Worm (Caenorhabditis elegans) whole organism, young adult: ENCODE results near the gene T15H9.4.

Experiments used
- B0019.2 ChIP-seq: fragments of 200-800 bp; sonication (Bioruptor generic); conservative IDR thresholded peaks from 2 replicates; pipeline ENCODE4 v1.3.6; 2022; ENCODE audit warnings: missing genetic modification reagents, missing genetic modification characterization, missing compliant biosample characterization
- B0035.1 ChIP-seq: sonication (generic microtip); optimal IDR thresholded peaks from 2 replicates; lab custom pipeline; 2016; ENCODE audit warnings: missing genetic modification characterization, mild to moderate bottlenecking, missing compliant biosample characterization, missing genotype, missing genetic modification reagents
- C17E4.6 ChIP-seq: fragments of 200-800 bp; sonication (Bioruptor generic); IDR thresholded peaks from 2 replicates; pipeline ENCODE4 v1.3.6; 2022; ENCODE audit warnings: missing genetic modification reagents, missing genetic modification characterization, missing compliant biosample characterization
- F10E7.11 ChIP-seq: sonication (generic microtip); optimal IDR thresholded peaks from 2 replicates; lab custom pipeline; 2017; ENCODE audit warnings: mild to moderate bottlenecking, missing genetic modification characterization, moderate library complexity, missing compliant biosample characterization
- F23B12.7 ChIP-seq: sonication (generic microtip); optimal IDR thresholded peaks from 2 replicates; lab custom pipeline; 2017; ENCODE audit warnings: missing genetic modification characterization, mild to moderate bottlenecking, missing compliant biosample characterization, antibody characterized with exemption, moderate library complexity; ENCODE audit not compliant: insufficient read depth
- F39B2.1 ChIP-seq: fragments of 200-800 bp; sonication (Bioruptor generic); IDR thresholded peaks from 2 replicates; pipeline ENCODE4 v1.3.6; 2022; ENCODE audit warnings: missing genetic modification reagents, missing genetic modification characterization, missing compliant biosample characterization
- F55B11.4 ChIP-seq: sonication (generic microtip); optimal IDR thresholded peaks from 2 replicates; lab custom pipeline; 2016; ENCODE audit warnings: missing compliant biosample characterization, missing genetic modification characterization, borderline replicate concordance; ENCODE audit not compliant: insufficient read depth
- T26A5.8 ChIP-seq: sonication (generic microtip); optimal IDR thresholded peaks from 2 replicates; lab custom pipeline; 2016; ENCODE audit warnings: missing genetic modification characterization, missing compliant biosample characterization
- Y53F4B.3 ChIP-seq: fragments of 200-800 bp; sonication (Bioruptor generic); IDR thresholded peaks from 2 replicates; pipeline ENCODE4 v1.3.6; 2022; ENCODE audit warnings: missing genetic modification reagents, missing genetic modification characterization, missing compliant biosample characterization
- Y79H2A.3 ChIP-seq: fragments of 200-800 bp; sonication (Bioruptor generic); conservative IDR thresholded peaks from 2 replicates; pipeline ENCODE4 v1.3.6; 2022; ENCODE audit warnings: missing genetic modification reagents, missing genetic modification characterization, missing compliant biosample characterization
- ZK185.1 ChIP-seq: sonication (generic microtip); optimal IDR thresholded peaks from 2 replicates; lab custom pipeline; 2016; ENCODE audit warnings: mild to moderate bottlenecking, missing genetic modification characterization, missing compliant biosample characterization; ENCODE audit not compliant: poor library complexity, severe bottlenecking
- akir-1 ChIP-seq: fragments of 200-800 bp; sonication (Bioruptor generic); optimal IDR thresholded peaks from 2 replicates; lab custom pipeline; 2018; ENCODE audit warnings: mild to moderate bottlenecking, missing genetic modification characterization, moderate library complexity, missing compliant biosample characterization
- ama-1 ChIP-seq, 3 experiments: fragments of 150-350 bp in 1 of 3; sonication (generic microtip) in 2 of 3; optimal IDR thresholded peaks; 2 replicates each; lab custom pipeline; 2014 to 2018; ENCODE audit warnings: missing biosample characterization in 2 of 3, missing genetic modification characterization in 2 of 3, missing genetic modification reagents in 2 of 3
- aptf-3 ChIP-seq: fragments of 200-800 bp; sonication (Bioruptor generic); IDR thresholded peaks from 2 replicates; pipeline ENCODE4 v1.3.6; 2022; ENCODE audit warnings: missing genetic modification characterization, missing compliant biosample characterization
- athp-1 ChIP-seq: sonication (generic microtip); optimal IDR thresholded peaks from 2 replicates; lab custom pipeline; 2017; ENCODE audit warnings: mild to moderate bottlenecking, missing genetic modification characterization, missing compliant biosample characterization
- attf-5 ChIP-seq: fragments of 200-800 bp; sonication (Bioruptor generic); optimal IDR thresholded peaks from 2 replicates; lab custom pipeline; 2018; ENCODE audit warnings: mild to moderate bottlenecking, missing genetic modification characterization, missing compliant biosample characterization
- attf-6 ChIP-seq: fragments of 200-800 bp; sonication (Bioruptor generic); IDR thresholded peaks from 2 replicates; pipeline ENCODE4 v1.3.6; 2022; ENCODE audit warnings: missing genetic modification reagents, missing genetic modification characterization, missing compliant biosample characterization
- bed-2 ChIP-seq: fragments of 200-800 bp; sonication (Bioruptor generic); IDR thresholded peaks from 2 replicates; pipeline ENCODE4 v1.3.6; 2022; ENCODE audit warnings: missing genetic modification reagents, missing genetic modification characterization, missing compliant biosample characterization
- ceh-100 ChIP-seq: fragments of 200-800 bp; sonication (Bioruptor generic); IDR thresholded peaks from 2 replicates; pipeline ENCODE4 v1.3.6; 2022; ENCODE audit warnings: missing genetic modification reagents, missing genetic modification characterization, missing compliant biosample characterization
- ceh-27 ChIP-seq: fragments of 200-800 bp; sonication (Bioruptor generic); optimal IDR thresholded peaks from 2 replicates; lab custom pipeline; 2018; ENCODE audit warnings: mild to moderate bottlenecking, missing genetic modification characterization, moderate library complexity, missing compliant biosample characterization
- ceh-40 ChIP-seq: fragments of 200-800 bp; sonication (Bioruptor generic); IDR thresholded peaks from 2 replicates; pipeline ENCODE4 v1.3.6; 2022; ENCODE audit warnings: missing genetic modification characterization, missing compliant biosample characterization
- dox-1 ChIP-seq: fragments of 200-800 bp; sonication (Bioruptor generic); IDR thresholded peaks from 2 replicates; pipeline ENCODE4 v1.3.6; 2022; ENCODE audit warnings: missing genetic modification reagents, missing genetic modification characterization, missing compliant biosample characterization
- dpff-1 ChIP-seq: sonication (generic microtip); optimal IDR thresholded peaks from 2 replicates; lab custom pipeline; 2017; ENCODE audit warnings: mild to moderate bottlenecking, missing genetic modification characterization, missing compliant biosample characterization
- dpl-1 ChIP-seq: fragments of 150-350 bp; optimal IDR thresholded peaks from 2 replicates; lab custom pipeline; 2014; ENCODE audit warnings: missing biosample characterization, missing genetic modification reagents, missing genetic modification characterization
- gei-17 ChIP-seq: fragments of 200-800 bp; sonication (Bioruptor generic); optimal IDR thresholded peaks from 2 replicates; lab custom pipeline; 2018; ENCODE audit warnings: mild to moderate bottlenecking, missing genetic modification characterization, missing compliant biosample characterization
- hlh-26 ChIP-seq: fragments of 200-800 bp; sonication (Bioruptor generic); conservative IDR thresholded peaks from 2 replicates; pipeline ENCODE4 v1.3.6; 2022; ENCODE audit warnings: missing genetic modification reagents, missing genetic modification characterization, missing compliant biosample characterization
- hmg-20 ChIP-seq: fragments of 200-800 bp; sonication (Bioruptor generic); IDR thresholded peaks from 2 replicates; pipeline ENCODE4 v1.3.6; 2022; ENCODE audit warnings: missing genetic modification reagents, missing genetic modification characterization, missing compliant biosample characterization
- hrde-1 ChIP-seq: sonication (generic microtip); optimal IDR thresholded peaks from 2 replicates; lab custom pipeline; 2016; ENCODE audit warnings: missing genetic modification characterization, mild to moderate bottlenecking, missing compliant biosample characterization, moderate library complexity, missing genotype, missing genetic modification reagents, borderline replicate concordance
- lag-1 ChIP-seq: fragments of 200-800 bp; sonication (Bioruptor generic); IDR thresholded peaks from 2 replicates; pipeline ENCODE4 v1.3.6; 2022; ENCODE audit warnings: missing genetic modification reagents, missing genetic modification characterization, missing compliant biosample characterization
- lin-40 ChIP-seq: sonication (generic microtip); optimal IDR thresholded peaks from 2 replicates; lab custom pipeline; 2016; ENCODE audit warnings: missing genetic modification characterization, mild to moderate bottlenecking, missing compliant biosample characterization, missing genotype, missing genetic modification reagents
- lir-1 ChIP-seq: fragments of 200-800 bp; sonication (Bioruptor generic); conservative IDR thresholded peaks from 2 replicates; pipeline ENCODE4 v1.3.6; 2022; ENCODE audit warnings: missing genetic modification reagents, missing genetic modification characterization, missing compliant biosample characterization
- nhr-120 ChIP-seq: fragments of 200-800 bp; sonication (Bioruptor generic); IDR thresholded peaks from 2 replicates; pipeline ENCODE4 v1.3.6; 2022; ENCODE audit warnings: missing genetic modification characterization, missing compliant biosample characterization
- pbrm-1 ChIP-seq: fragments of 200-800 bp; sonication (Bioruptor generic); IDR thresholded peaks from 2 replicates; pipeline ENCODE4 v1.3.6; 2022; ENCODE audit warnings: missing genetic modification reagents, missing genetic modification characterization, missing compliant biosample characterization
- pha-4 ChIP-seq: fragments of 150-350 bp; sonication (generic microtip); optimal IDR thresholded peaks from 2 replicates; lab custom pipeline; 2014; ENCODE audit warnings: missing biosample characterization, missing genetic modification reagents, missing genetic modification characterization
- rcor-1 ChIP-seq: fragments of 200-800 bp; sonication (Bioruptor generic); IDR thresholded peaks from 2 replicates; pipeline ENCODE4 v1.3.6; 2022; ENCODE audit warnings: missing genetic modification reagents, missing genetic modification characterization, missing compliant biosample characterization
- repo-1 ChIP-seq: sonication (generic microtip); optimal IDR thresholded peaks from 2 replicates; lab custom pipeline; 2017; ENCODE audit warnings: mild to moderate bottlenecking, missing genetic modification characterization, missing compliant biosample characterization
- sea-2 ChIP-seq: fragments of 200-800 bp; sonication (Bioruptor generic); IDR thresholded peaks from 2 replicates; pipeline ENCODE4 v1.3.6; 2022; ENCODE audit warnings: missing genetic modification characterization, missing compliant biosample characterization
- snpc-1.1 ChIP-seq: sonication (generic microtip); optimal IDR thresholded peaks from 2 replicates; lab custom pipeline; 2017; ENCODE audit warnings: missing genetic modification characterization, mild to moderate bottlenecking, missing compliant biosample characterization, antibody characterized with exemption, moderate library complexity, missing genotype, missing genetic modification reagents; ENCODE audit not compliant: insufficient read depth
- snpc-4 ChIP-seq, 5 experiments: fragments of 150-350 bp in 1 of 5; sonication (generic microtip) in 4 of 5; optimal IDR thresholded peaks; 2 replicates each; lab custom pipeline; 2014 to 2018; ENCODE audit warnings: missing genetic modification characterization in 5 of 5, missing biosample characterization in 3 of 5, antibody characterized with exemption in 2 of 5, mild to moderate bottlenecking in 2 of 5, missing compliant biosample characterization in 2 of 5, missing genotype in 2 of 5, moderate library complexity in 2 of 5, missing genetic modification reagents in 1 of 5
- sptf-2 ChIP-seq: fragments of 200-800 bp; sonication (Bioruptor generic); optimal IDR thresholded peaks from 2 replicates; lab custom pipeline; 2018; ENCODE audit warnings: mild to moderate bottlenecking, missing genetic modification characterization, missing compliant biosample characterization
- tbx-9 ChIP-seq: sonication (generic microtip); optimal IDR thresholded peaks from 2 replicates; lab custom pipeline; 2016; ENCODE audit warnings: borderline replicate concordance, missing genetic modification characterization, inconsistent platforms, missing compliant biosample characterization
- unc-62 ChIP-seq: fragments of 150-350 bp; optimal IDR thresholded peaks from 2 replicates; lab custom pipeline; 2014; ENCODE audit warnings: missing biosample characterization, missing genetic modification reagents, missing genetic modification characterization
- xnd-1 ChIP-seq: sonication (generic microtip); optimal IDR thresholded peaks from 2 replicates; lab custom pipeline; 2016; ENCODE audit warnings: missing genotype, missing genetic modification reagents, missing genetic modification characterization, missing compliant biosample characterization
- zim-3 ChIP-seq: sonication (generic microtip); optimal IDR thresholded peaks from 2 replicates; lab custom pipeline; 2017; ENCODE audit warnings: mild to moderate bottlenecking, missing genetic modification characterization, moderate library complexity, missing compliant biosample characterization
- ztf-28 ChIP-seq: fragments of 200-800 bp; sonication (Bioruptor generic); IDR thresholded peaks from 2 replicates; pipeline ENCODE4 v1.3.6; 2022; ENCODE audit warnings: missing genetic modification reagents, missing genetic modification characterization, missing compliant biosample characterization

T15H9.4 gene

DNA sequence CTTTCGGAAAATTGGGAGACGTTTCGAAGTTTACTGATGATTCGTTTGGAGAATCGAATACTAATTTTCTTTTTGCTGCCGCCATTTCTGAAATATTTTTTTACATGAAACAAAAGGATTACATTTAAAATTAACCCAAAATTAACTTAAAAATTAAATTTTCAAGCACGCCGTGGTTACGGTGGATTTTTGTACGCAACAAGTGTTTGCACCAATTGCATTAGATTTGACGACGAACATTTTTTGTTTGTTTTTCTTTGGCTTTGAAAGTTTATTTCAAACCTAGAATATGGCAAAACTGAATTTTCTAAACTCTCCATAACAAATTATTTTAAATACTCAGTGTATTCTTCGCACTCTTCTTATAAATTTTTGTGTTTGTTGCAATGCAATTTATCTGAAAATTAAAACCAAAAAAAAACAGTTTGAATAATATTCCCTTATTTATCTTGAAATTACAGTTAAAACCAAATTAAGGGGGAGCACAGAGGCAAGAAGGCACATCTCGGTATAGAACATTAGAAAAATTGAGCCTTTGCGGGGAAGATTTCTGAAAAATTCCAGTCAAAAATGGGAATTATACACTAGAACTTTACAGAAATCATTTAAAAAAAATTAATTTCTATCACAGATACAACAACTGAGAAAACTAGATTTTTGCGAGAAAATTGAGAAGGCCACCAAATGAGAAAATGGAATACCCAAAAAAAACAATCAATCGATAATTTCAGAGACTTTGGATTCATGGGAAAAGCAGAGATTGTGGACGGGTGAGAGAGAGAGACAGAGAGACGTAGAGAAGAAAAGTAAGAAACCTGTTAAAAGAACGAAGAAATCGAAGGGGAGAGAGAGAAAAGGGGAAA lies 5.6 kb downstream of the T15H9.4 start, which contains the start of gene hal-3:
hal-3 (minus strand) TSS at position 87 of the 863 bp plus-strand sequence.
- no peak for TF ChIP-seq Y53F4B.3 (GFP tag; lab: Robert Waterston, UW)
- no peak for TF ChIP-seq lag-1 (GFP tag; lab: Robert Waterston, UW)
- TF ChIP-seq B0035.1 (tag; lab: Kevin White, UChicago), result no peak
- TF ChIP-seq dox-1 (GFP tag; lab: Robert Waterston, UW), result no peak
- no peak for TF ChIP-seq tbx-9 (tag; lab: Kevin White, UChicago)
- no peak for TF ChIP-seq C17E4.6
- no peak for TF ChIP-seq attf-6 (GFP tag; lab: Robert Waterston, UW)
- no peak for TF ChIP-seq aptf-3
- peak; percentile 61 for TF ChIP-seq F10E7.11
- peak; percentile 36 for TF ChIP-seq ZK185.1 (tag; lab: Kevin White, UChicago)
- TF ChIP-seq xnd-1 (tag; lab: Kevin White, UChicago), result no peak
- TF ChIP-seq Y79H2A.3 (GFP tag; lab: Robert Waterston, UW), result no peak
- no peak for TF ChIP-seq ceh-27 (GFP tag; lab: Kevin White, UChicago)
- no peak for TF ChIP-seq hrde-1
- no peak for TF ChIP-seq sptf-2 (GFP tag; lab: Kevin White, UChicago)
- TF ChIP-seq ama-1 (optimal IDR thresholded peaks at IDR 0.05; lab: Kevin White, UChicago), result peak; percentile 77
- TF ChIP-seq ama-1 (GFP tag; optimal IDR thresholded peaks at IDR 0.05; lab: Kevin White, UChicago), result no peak
- TF ChIP-seq ceh-40 (GFP tag; lab: Robert Waterston, UW), result no peak
- TF ChIP-seq rcor-1 (GFP tag; lab: Robert Waterston, UW), result no peak
- TF ChIP-seq hlh-26 (GFP tag; lab: Robert Waterston, UW), result no peak
- no peak for TF ChIP-seq hmg-20
- TF ChIP-seq snpc-4 (GFP tag; optimal IDR thresholded peaks at IDR 0.05; lab: Kevin White, UChicago), result no peak
- TF ChIP-seq snpc-4 (tag; optimal IDR thresholded peaks at IDR 0.05; lab: Kevin White, UChicago), result no peak
- peak; percentile 55 for TF ChIP-seq dpff-1 (tag; lab: Kevin White, UChicago)
- TF ChIP-seq F39B2.1 (GFP tag; lab: Robert Waterston, UW), result no peak
- no peak for TF ChIP-seq B0019.2 (GFP tag; lab: Robert Waterston, UW)
- TF ChIP-seq gei-17 (GFP tag; lab: Kevin White, UChicago), result no peak
- no peak for TF ChIP-seq bed-2 (GFP tag; lab: Robert Waterston, UW)
- no peak for TF ChIP-seq F23B12.7 (tag; lab: Kevin White, UChicago)
- TF ChIP-seq akir-1, result no peak
- TF ChIP-seq ceh-100, result no peak
- TF ChIP-seq lin-40 (tag; lab: Kevin White, UChicago), result no peak
- no peak for TF ChIP-seq pha-4 (tag; lab: Kevin White, UChicago)
- TF ChIP-seq T26A5.8 (tag; lab: Kevin White, UChicago), result peak; percentile 1
- no peak for TF ChIP-seq unc-62 (GFP tag; lab: Kevin White, UChicago)
- no peak for TF ChIP-seq sea-2 (GFP tag; lab: Robert Waterston, UW)
- no peak for TF ChIP-seq nhr-120
- no peak for TF ChIP-seq lir-1 (GFP tag; lab: Robert Waterston, UW)
- TF ChIP-seq zim-3, result no peak
- no peak for TF ChIP-seq ztf-28 (GFP tag; lab: Robert Waterston, UW)
- no peak for TF ChIP-seq athp-1
- TF ChIP-seq dpl-1 (GFP tag; lab: Kevin White, UChicago), result no peak
- no peak for TF ChIP-seq F55B11.4
- TF ChIP-seq snpc-1.1, result no peak
- peak; percentile 60 for TF ChIP-seq repo-1
- TF ChIP-seq attf-5 (GFP tag; lab: Kevin White, UChicago), result no peak
- TF ChIP-seq pbrm-1 (GFP tag; lab: Robert Waterston, UW), result no peak; the same call in 1 of the 2 replicates
